Worm (Caenorhabditis elegans) whole organism, L4 larva: ENCODE data around the gene irld-49.

Experiments
- Y5F2A.4 ChIP-seq: fragments of 200-800 bp; sonication (Bioruptor generic); optimal IDR thresholded peaks from 2 replicates; lab custom pipeline; 2018; ENCODE audit warnings: mild to moderate bottlenecking, missing genetic modification characterization, missing compliant biosample characterization
- Y75B8A.6 ChIP-seq: fragments of 200-800 bp; sonication (Bioruptor generic); IDR thresholded peaks from 2 replicates; pipeline ENCODE4 v1.3.6; 2022; ENCODE audit warnings: missing genetic modification reagents, missing genetic modification characterization, missing compliant biosample characterization
- aha-1 ChIP-seq: fragments of 150-350 bp; peaks from one replicate; lab custom pipeline; 2014; ENCODE audit warnings: missing biosample characterization, missing genetic modification characterization
- arid-1 ChIP-seq: fragments of 200-800 bp; sonication (Bioruptor generic); conservative IDR thresholded peaks from 2 replicates; pipeline ENCODE4 v1.3.6; 2022; ENCODE audit warnings: missing genetic modification reagents, missing genetic modification characterization, missing compliant biosample characterization
- attf-4 ChIP-seq: sonication (generic microtip); optimal IDR thresholded peaks from 3 replicates; lab custom pipeline; 2017; ENCODE audit warnings: missing biosample characterization, missing genetic modification characterization
- ceh-28 ChIP-seq: fragments of 150-350 bp; optimal IDR thresholded peaks from 2 replicates; lab custom pipeline; 2014; ENCODE audit warnings: missing biosample characterization, missing genetic modification reagents, missing genetic modification characterization
- ceh-44 ChIP-seq: fragments of 200-800 bp; sonication (Bioruptor generic); IDR thresholded peaks from 2 replicates; pipeline ENCODE4 v1.3.6; 2022; ENCODE audit warnings: missing genetic modification reagents, missing genetic modification characterization, missing compliant biosample characterization
- ceh-62 ChIP-seq: sonication (generic microtip); optimal IDR thresholded peaks from 2 replicates; lab custom pipeline; 2017; ENCODE audit warnings: missing biosample characterization, missing genetic modification characterization
- cey-2 ChIP-seq: sonication (generic microtip); optimal IDR thresholded peaks from 3 replicates; lab custom pipeline; 2017; ENCODE audit warnings: missing genetic modification characterization, mild to moderate bottlenecking, missing compliant biosample characterization, antibody characterized with exemption, borderline replicate concordance; ENCODE audit not compliant: insufficient read depth
- daf-12 ChIP-seq: fragments of 150-350 bp; optimal IDR thresholded peaks from 2 replicates; lab custom pipeline; 2014; ENCODE audit warnings: missing biosample characterization, missing genetic modification reagents, missing genetic modification characterization
- dve-1 ChIP-seq: sonication (generic microtip); optimal IDR thresholded peaks from 2 replicates; lab custom pipeline; 2017; ENCODE audit warnings: antibody characterized with exemption, mild to moderate bottlenecking, missing genetic modification characterization, missing compliant biosample characterization; ENCODE audit not compliant: insufficient read depth
- egl-43 ChIP-seq: fragments of 200-800 bp; sonication (Bioruptor generic); IDR thresholded peaks from 2 replicates; pipeline ENCODE4 v1.3.6; 2022; ENCODE audit warnings: missing genetic modification reagents, missing genetic modification characterization, missing compliant biosample characterization
- fkh-10 ChIP-seq: fragments of 150-350 bp; optimal IDR thresholded peaks from 2 replicates; lab custom pipeline; 2014; ENCODE audit warnings: missing biosample characterization, missing genetic modification reagents, missing genetic modification characterization
- fos-1 ChIP-seq: fragments of 150-350 bp; optimal IDR thresholded peaks from 2 replicates; lab custom pipeline; 2014; ENCODE audit warnings: missing biosample characterization, missing genetic modification characterization
- hlh-11 ChIP-seq: fragments of 200-800 bp; sonication (Bioruptor generic); optimal IDR thresholded peaks from 2 replicates; lab custom pipeline; 2018; ENCODE audit warnings: mild to moderate bottlenecking, missing genetic modification characterization, missing compliant biosample characterization
- hmg-1.1 ChIP-seq: fragments of 200-800 bp; sonication (Bioruptor generic); IDR thresholded peaks from 2 replicates; pipeline ENCODE4 v1.3.6; 2022; ENCODE audit warnings: missing genetic modification reagents, missing genetic modification characterization, missing compliant biosample characterization
- jun-1 ChIP-seq: fragments of 150-350 bp; optimal IDR thresholded peaks from 2 replicates; lab custom pipeline; 2014; ENCODE audit warnings: missing biosample characterization, missing genetic modification reagents, missing genetic modification characterization
- lin-29 ChIP-seq: fragments of 200-800 bp; sonication (Bioruptor generic); IDR thresholded peaks from 2 replicates; pipeline ENCODE4 v1.3.6; 2022; ENCODE audit warnings: missing genetic modification reagents, missing genetic modification characterization, missing compliant biosample characterization
- lir-3 ChIP-seq: sonication (generic microtip); optimal IDR thresholded peaks from 2 replicates; lab custom pipeline; 2016; ENCODE audit warnings: mild to moderate bottlenecking, missing genetic modification characterization, missing compliant biosample characterization
- madf-9 ChIP-seq: fragments of 200-800 bp; sonication (Bioruptor generic); conservative IDR thresholded peaks from 2 replicates; pipeline ENCODE4 v1.3.6; 2022; ENCODE audit warnings: missing genetic modification reagents, missing genetic modification characterization, missing compliant biosample characterization
- mep-1 ChIP-seq: fragments of 150-350 bp; sonication (generic microtip); optimal IDR thresholded peaks from 3 replicates; lab custom pipeline; 2014; ENCODE audit warnings: missing biosample characterization, missing genetic modification characterization
- nhr-11 ChIP-seq: fragments of 150-350 bp; optimal IDR thresholded peaks from 2 replicates; lab custom pipeline; 2014; ENCODE audit warnings: missing biosample characterization, missing genetic modification characterization
- nhr-237 ChIP-seq: sonication (generic microtip); optimal IDR thresholded peaks from 2 replicates; lab custom pipeline; 2017; ENCODE audit warnings: missing biosample characterization, missing genetic modification characterization
- nhr-25 ChIP-seq: sonication (generic microtip); optimal IDR thresholded peaks from 2 replicates; lab custom pipeline; 2017; ENCODE audit warnings: missing genetic modification characterization, mild to moderate bottlenecking, missing compliant biosample characterization, antibody characterized with exemption, moderate library complexity, borderline replicate concordance; ENCODE audit not compliant: insufficient read depth
- nhr-48 ChIP-seq: sonication (generic microtip); optimal IDR thresholded peaks from 2 replicates; lab custom pipeline; 2016; ENCODE audit warnings: mild to moderate bottlenecking, missing genetic modification characterization, missing compliant biosample characterization
- nhr-77 ChIP-seq: fragments of 150-350 bp; optimal IDR thresholded peaks from 2 replicates; lab custom pipeline; 2014; ENCODE audit warnings: missing biosample characterization, missing genetic modification characterization
- pha-4 ChIP-seq, 2 experiments: fragments of 150-350 bp in 1 of 2; fragments of 200-800 bp in 1 of 2; sonication (Bioruptor generic) in 1 of 2; IDR thresholded peaks in 1 of 2; optimal IDR thresholded peaks in 1 of 2; 2 replicates each; pipeline versions ENCODE4 v1.3.6 to Lab custom; 2014 to 2022; ENCODE audit warnings: missing genetic modification characterization in 2 of 2, missing genetic modification reagents in 2 of 2, missing biosample characterization in 1 of 2, missing compliant biosample characterization in 1 of 2
- pqm-1 ChIP-seq: sonication (generic microtip); optimal IDR thresholded peaks from 2 replicates; lab custom pipeline; 2017; ENCODE audit warnings: missing biosample characterization, missing genetic modification characterization
- set-16 ChIP-seq: fragments of 200-800 bp; sonication (Bioruptor generic); IDR thresholded peaks from 2 replicates; pipeline ENCODE4 v1.3.6; 2022; ENCODE audit warnings: missing genetic modification reagents, missing genetic modification characterization, missing compliant biosample characterization
- tra-1 ChIP-seq: fragments of 200-800 bp; sonication (Bioruptor generic); IDR thresholded peaks from 2 replicates; pipeline ENCODE4 v1.3.6; 2022; ENCODE audit warnings: missing genetic modification reagents, missing genetic modification characterization, missing compliant biosample characterization
- unc-39 ChIP-seq: sonication (generic microtip); optimal IDR thresholded peaks from 2 replicates; lab custom pipeline; 2017; ENCODE audit warnings: missing biosample characterization, missing genetic modification characterization
- unc-62 ChIP-seq, 3 experiments: fragments of 150-350 bp in 1 of 3; sonication (generic microtip); optimal IDR thresholded peaks in 2 of 3; peaks in 1 of 3; 1 replicate in 1 of 3; 2 replicates in 2 of 3; lab custom pipeline; 2014 to 2017; ENCODE audit warnings: missing biosample characterization in 3 of 3, missing genetic modification characterization in 3 of 3, missing genetic modification reagents in 3 of 3, missing genotype in 1 of 3
- zag-1 ChIP-seq: fragments of 150-350 bp; optimal IDR thresholded peaks from 2 replicates; lab custom pipeline; 2014; ENCODE audit warnings: missing biosample characterization, missing genetic modification characterization
- zfp-2 ChIP-seq: sonication (generic microtip); optimal IDR thresholded peaks from 2 replicates; lab custom pipeline; 2016; ENCODE audit warnings: mild to moderate bottlenecking, missing genetic modification characterization, missing compliant biosample characterization
- zip-11 ChIP-seq: fragments of 200-800 bp; sonication (Bioruptor generic); IDR thresholded peaks from 2 replicates; pipeline ENCODE4 v1.3.6; 2022; ENCODE audit warnings: missing genetic modification characterization, missing compliant biosample characterization
- zip-2 ChIP-seq: fragments of 150-350 bp; optimal IDR thresholded peaks from 2 replicates; lab custom pipeline; 2014; ENCODE audit warnings: missing biosample characterization, missing genetic modification characterization
- ztf-11 ChIP-seq: fragments of 150-350 bp; optimal IDR thresholded peaks from 2 replicates; lab custom pipeline; 2014; ENCODE audit warnings: missing biosample characterization, missing genetic modification characterization

irld-49 gene

ce11 chrII:2963619-2964018 lies 19.6 kb downstream of the irld-49 start:
- no peak for TF ChIP-seq egl-43 (GFP tag; lab: Robert Waterston, UW)
- peak; percentile 91 for TF ChIP-seq aha-1

DNA sequence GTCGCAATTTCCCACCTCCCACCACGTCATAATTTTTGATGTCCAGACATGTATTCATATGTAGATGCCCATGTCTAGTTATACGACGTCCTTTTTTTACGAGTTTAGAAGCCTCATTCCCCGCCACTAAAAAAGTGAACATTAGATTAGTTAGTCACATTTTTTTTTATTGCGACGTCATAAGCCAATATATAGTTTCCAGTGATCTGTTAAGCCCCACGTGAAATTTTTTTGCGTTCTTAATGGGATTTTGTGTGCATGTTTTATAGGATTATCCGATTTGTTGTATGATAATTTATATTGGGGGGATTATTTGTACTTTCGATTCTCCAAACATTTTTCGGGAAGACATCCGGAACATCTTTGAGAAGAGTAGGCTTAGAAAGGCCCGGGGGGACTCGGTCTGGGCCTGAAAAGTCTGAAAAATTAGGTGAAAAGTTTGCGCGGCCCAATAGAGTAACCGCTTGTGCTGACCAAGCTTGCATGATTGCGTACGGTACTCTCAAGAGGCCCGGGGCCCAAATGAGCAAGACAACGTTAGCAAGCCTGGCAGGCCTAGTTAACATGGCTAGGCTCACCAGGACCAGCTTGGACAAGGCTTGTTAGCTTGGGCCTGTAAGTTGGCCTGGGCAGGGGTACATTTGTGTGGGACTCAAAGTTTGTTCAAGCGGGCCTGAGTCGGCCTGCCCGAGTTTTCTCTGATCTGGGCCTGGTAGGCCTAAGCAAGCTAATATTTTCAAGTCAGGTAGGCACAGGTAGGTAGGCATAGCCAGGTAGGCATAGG lies 21.4 kb downstream of the irld-49 start:
- no peak for TF ChIP-seq zfp-2 (tag; lab: Kevin White, UChicago)
- TF ChIP-seq hlh-11 (tag; lab: Kevin White, UChicago) = no peak
- no peak for TF ChIP-seq unc-62 (GFP tag; optimal IDR thresholded peaks at IDR 0.05 in 1 of 2; lab: Kevin White, UChicago)
- no peak for TF ChIP-seq unc-62 (tag; optimal IDR thresholded peaks at IDR 0.05; lab: Kevin White, UChicago)
- TF ChIP-seq Y5F2A.4 (GFP tag; lab: Kevin White, UChicago) = no peak
- no peak for TF ChIP-seq fos-1 (tag; lab: Kevin White, UChicago)
- no peak for TF ChIP-seq attf-4 (tag; lab: Kevin White, UChicago)
- no peak for TF ChIP-seq daf-12 (tag; lab: Kevin White, UChicago)
- no peak for TF ChIP-seq fkh-10
- no peak for TF ChIP-seq cey-2 (tag; lab: Kevin White, UChicago)
- TF ChIP-seq hmg-1.1 (GFP tag; lab: Robert Waterston, UW) = no peak
- TF ChIP-seq madf-9 = no peak
- no peak for TF ChIP-seq ztf-11 (tag; lab: Kevin White, UChicago)
- TF ChIP-seq lin-29 (GFP tag; lab: Robert Waterston, UW) = no peak
- TF ChIP-seq jun-1 (tag; lab: Kevin White, UChicago) = no peak
- TF ChIP-seq arid-1 (GFP tag; lab: Robert Waterston, UW) = 0 out of 2 replicates have a peak, but pooled peaks have one; percentile 3
- 0 out of 2 replicates have a peak, but pooled peaks have one; percentile 22 for TF ChIP-seq set-16 (GFP tag; lab: Robert Waterston, UW)
- no peak for TF ChIP-seq dve-1 (tag; lab: Kevin White, UChicago)
- peak; percentile 76 for TF ChIP-seq aha-1

- TF ChIP-seq unc-62 (GFP tag; optimal IDR thresholded peaks at IDR 0.05 in 1 of 2; lab: Kevin White, UChicago) (peak in 1 of 2 experiments; percentile 61), unc-62 (tag; optimal IDR thresholded peaks at IDR 0.05; lab: Kevin White, UChicago) (no peak), madf-9 (no peak)
Observed at ce11 chrII:2966350-2966749, 22.4 kb downstream of the irld-49 start.

DNA sequence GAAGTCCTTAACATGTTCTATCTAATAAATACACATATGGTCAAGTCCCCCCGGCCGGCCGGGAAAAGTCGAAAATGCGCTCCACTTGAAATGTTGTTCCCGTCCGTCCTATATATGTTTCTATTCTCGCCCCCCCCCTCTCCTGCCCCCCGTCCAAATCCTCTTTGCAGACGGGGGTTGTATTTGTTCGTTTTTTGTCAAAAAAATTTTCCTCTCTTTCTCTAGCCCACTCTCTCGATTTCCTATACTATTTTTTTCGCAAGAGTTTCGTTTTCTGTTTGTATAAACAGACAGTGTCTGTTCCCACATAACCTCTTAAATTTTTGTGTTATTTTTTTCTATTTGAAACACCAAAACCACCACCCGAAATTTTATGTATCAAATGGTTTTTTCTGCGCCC lies 23.1 kb downstream of the irld-49 start:
- no peak for TF ChIP-seq daf-12 (tag; lab: Kevin White, UChicago)
- TF ChIP-seq zip-11 (GFP tag; lab: Robert Waterston, UW) = no peak
- no peak for TF ChIP-seq nhr-11 (tag; lab: Kevin White, UChicago)
- no peak for TF ChIP-seq nhr-77 (tag; lab: Kevin White, UChicago)
- no peak for TF ChIP-seq ceh-62
- TF ChIP-seq pqm-1 = no peak
- TF ChIP-seq hmg-1.1 (GFP tag; lab: Robert Waterston, UW) = 0 out of 2 replicates have a peak, but pooled peaks have one; percentile 10
- peak; percentile 29; the same call in 1 of the 2 replicates for TF ChIP-seq pha-4 (GFP tag; IDR thresholded peaks at IDR 0.05; lab: Robert Waterston, UW)
- no peak for TF ChIP-seq pha-4 (tag; optimal IDR thresholded peaks at IDR 0.05; lab: Kevin White, UChicago)
- TF ChIP-seq nhr-237 (tag; lab: Kevin White, UChicago) = no peak
- no peak for TF ChIP-seq tra-1 (GFP tag; lab: Robert Waterston, UW)
- TF ChIP-seq dve-1 (tag; lab: Kevin White, UChicago) = peak; percentile 25
- no peak for TF ChIP-seq unc-39
- TF ChIP-seq nhr-25 (tag; lab: Kevin White, UChicago) = no peak
- TF ChIP-seq ceh-28 = no peak
- no peak for TF ChIP-seq zag-1
- peak; percentile 12 for TF ChIP-seq mep-1
- TF ChIP-seq ceh-44 (GFP tag; lab: Robert Waterston, UW) = no peak
- TF ChIP-seq nhr-48 (tag; lab: Kevin White, UChicago) = no peak
- TF ChIP-seq Y5F2A.4 (GFP tag; lab: Kevin White, UChicago) = no peak
- TF ChIP-seq lir-3 (tag; lab: Kevin White, UChicago) = no peak
- no peak for TF ChIP-seq set-16 (GFP tag; lab: Robert Waterston, UW)
- no peak for TF ChIP-seq Y75B8A.6 (GFP tag; lab: Robert Waterston, UW)
- TF ChIP-seq zip-2 = no peak
- TF ChIP-seq jun-1 (tag; lab: Kevin White, UChicago) = no peak
